Fruit fly (Drosophila melanogaster) whole organism, embryonic: ENCODE measurements around the gene inaF-B.

Experiments used
- Abd-B ChIP-seq: fragments of 200-800 bp; sonication (Bioruptor generic); optimal IDR thresholded peaks from 2 replicates; lab custom pipeline; 2018; ENCODE audit warnings: missing biosample characterization, mild to moderate bottlenecking, missing genetic modification characterization, moderate library complexity
- Asciz ChIP-seq: fragments of 200-800 bp; sonication (Bioruptor generic); optimal IDR thresholded peaks from 2 replicates; lab custom pipeline; 2017; ENCODE audit warnings: missing biosample characterization, mild to moderate bottlenecking, missing genetic modification characterization, missing genetic modification reagents
- Bdp1 ChIP-seq: fragments of 200-800 bp; sonication (Bioruptor generic); optimal IDR thresholded peaks from 3 replicates; lab custom pipeline; 2016; ENCODE audit warnings: missing biosample characterization, missing genetic modification characterization
- CG10147 ChIP-seq: fragments of 200-800 bp; sonication (Bioruptor generic); optimal IDR thresholded peaks from 2 replicates; lab custom pipeline; 2019; ENCODE audit warnings: missing biosample characterization, mild to moderate bottlenecking, missing genetic modification characterization, moderate library complexity
- CG11696 ChIP-seq: fragments of 200-800 bp; sonication (Bioruptor generic); IDR thresholded peaks from 2 replicates; pipeline ENCODE4 v1.3.6; 2022; ENCODE audit warnings: missing biosample characterization, missing genetic modification characterization
- CG12236 ChIP-seq: fragments of 200-800 bp; sonication (Bioruptor generic); optimal IDR thresholded peaks from 2 replicates; lab custom pipeline; 2016; ENCODE audit warnings: missing biosample characterization, missing genetic modification characterization
- CG13296 ChIP-seq: fragments of 200-800 bp; sonication (Bioruptor generic); optimal IDR thresholded peaks from 3 replicates; lab custom pipeline; 2018; ENCODE audit warnings: missing biosample characterization, mild to moderate bottlenecking, missing genetic modification characterization
- CG14014 ChIP-seq: fragments of 200-800 bp; sonication (Bioruptor generic); IDR thresholded peaks from 2 replicates; pipeline ENCODE4 v1.3.6; 2022; ENCODE audit warnings: missing biosample characterization, missing genetic modification characterization
- CG14050 ChIP-seq: fragments of 200-800 bp; sonication (Bioruptor generic); IDR thresholded peaks from 3 replicates; pipeline ENCODE4 v1.3.6; 2022; ENCODE audit warnings: missing biosample characterization, missing genetic modification characterization
- CG14710 ChIP-seq: fragments of 200-800 bp; sonication (Bioruptor generic); optimal IDR thresholded peaks from 3 replicates; lab custom pipeline; 2019; ENCODE audit warnings: missing biosample characterization, mild to moderate bottlenecking, missing genetic modification characterization, moderate library complexity
- CG16779 ChIP-seq: fragments of 200-800 bp; sonication (Bioruptor generic); IDR thresholded peaks from 2 replicates; pipeline ENCODE4 v1.3.6; 2022; ENCODE audit warnings: missing biosample characterization, missing genetic modification characterization
- CG2116 ChIP-seq: fragments of 200-800 bp; sonication (Bioruptor generic); optimal IDR thresholded peaks from 3 replicates; lab custom pipeline; 2018; ENCODE audit warnings: missing biosample characterization, mild to moderate bottlenecking, missing genetic modification characterization
- CG2889 ChIP-seq: fragments of 200-800 bp; sonication (Bioruptor generic); IDR thresholded peaks from 3 replicates; pipeline ENCODE4 v1.3.6; 2022; ENCODE audit warnings: missing biosample characterization, missing genetic modification characterization
- CG31388 ChIP-seq: fragments of 200-800 bp; sonication (Bioruptor generic); optimal IDR thresholded peaks from 2 replicates; lab custom pipeline; 2016; ENCODE audit warnings: missing biosample characterization, missing genetic modification characterization
- CG3995 ChIP-seq: fragments of 200-800 bp; sonication (Bioruptor generic); optimal IDR thresholded peaks from 3 replicates; lab custom pipeline; 2016; ENCODE audit warnings: missing biosample characterization, missing genetic modification characterization
- CG4404 ChIP-seq: fragments of 200-800 bp; sonication (Bioruptor generic); IDR thresholded peaks from 2 replicates; pipeline ENCODE4 v1.3.6; 2022; ENCODE audit warnings: missing biosample characterization, missing genetic modification characterization
- CG6654 ChIP-seq: fragments of 200-800 bp; sonication (Bioruptor generic); optimal IDR thresholded peaks from 2 replicates; lab custom pipeline; 2017; ENCODE audit warnings: missing biosample characterization, mild to moderate bottlenecking, missing genetic modification characterization
- CG6813 ChIP-seq: fragments of 200-800 bp; sonication (Bioruptor generic); optimal IDR thresholded peaks from 2 replicates; lab custom pipeline; 2017; ENCODE audit warnings: missing biosample characterization, missing genetic modification characterization, mild to moderate bottlenecking, moderate library complexity, missing genetic modification reagents
- CG8359 ChIP-seq: fragments of 200-800 bp; sonication (Bioruptor generic); optimal IDR thresholded peaks from 2 replicates; lab custom pipeline; 2017; ENCODE audit warnings: missing biosample characterization, mild to moderate bottlenecking, missing genetic modification characterization, borderline replicate concordance
- CG8388 ChIP-seq: fragments of 200-800 bp; sonication (Bioruptor generic); optimal IDR thresholded peaks from 2 replicates; lab custom pipeline; 2019; ENCODE audit warnings: missing biosample characterization, mild to moderate bottlenecking, missing genetic modification characterization, moderate library complexity
- CG9817 ChIP-seq: fragments of 200-800 bp; sonication (Bioruptor generic); optimal IDR thresholded peaks from 2 replicates; lab custom pipeline; 2018; ENCODE audit warnings: missing biosample characterization, mild to moderate bottlenecking, missing genetic modification characterization, moderate library complexity
- CTCF ChIP-seq: fragments of 200-800 bp; sonication (Bioruptor generic); optimal IDR thresholded peaks from 2 replicates; lab custom pipeline; 2017; ENCODE audit warnings: missing biosample characterization, mild to moderate bottlenecking, missing genetic modification characterization, moderate library complexity
- Chrac-16 ChIP-seq: fragments of 200-800 bp; sonication (Bioruptor generic); optimal IDR thresholded peaks from 3 replicates; lab custom pipeline; 2016; ENCODE audit warnings: missing biosample characterization, missing genetic modification characterization
- CrebB ChIP-seq: fragments of 200-800 bp; sonication (Bioruptor generic); optimal IDR thresholded peaks from 3 replicates; lab custom pipeline; 2018; ENCODE audit warnings: missing biosample characterization, mild to moderate bottlenecking, missing genetic modification characterization
- HLH4C ChIP-seq: fragments of 200-800 bp; sonication (Bioruptor generic); IDR thresholded peaks from 3 replicates; pipeline ENCODE4 v1.3.6; 2022; ENCODE audit warnings: missing biosample characterization, missing genetic modification characterization; ENCODE audit not compliant: partially characterized antibody
- Hmx ChIP-seq: fragments of 200-800 bp; sonication (Bioruptor generic); optimal IDR thresholded peaks from 2 replicates; lab custom pipeline; 2016; ENCODE audit warnings: missing biosample characterization, missing genetic modification characterization
- Hr78 ChIP-seq, 2 experiments: fragments of 200-800 bp in 1 of 2; fragments of >200 bp in 1 of 2; sonication (Bioruptor generic) in 1 of 2; optimal IDR thresholded peaks; 2 replicates each; lab custom pipeline; 2017 to 2019; ENCODE audit warnings: missing biosample characterization in 2 of 2, missing genetic modification characterization in 2 of 2, mild to moderate bottlenecking in 1 of 2, moderate library complexity in 1 of 2
- Lim3 ChIP-seq: fragments of 200-800 bp; sonication (Bioruptor generic); IDR thresholded peaks from 2 replicates; pipeline ENCODE4 v1.3.6; 2022; ENCODE audit warnings: missing biosample characterization, missing genetic modification characterization
- Oaz ChIP-seq: fragments of 200-800 bp; sonication (Bioruptor generic); IDR thresholded peaks from 2 replicates; pipeline ENCODE4 v1.3.6; 2022; ENCODE audit warnings: missing biosample characterization, missing genetic modification characterization
- Six4 ChIP-seq: fragments of 200-800 bp; sonication (Bioruptor generic); optimal IDR thresholded peaks from 2 replicates; lab custom pipeline; 2016; ENCODE audit warnings: missing biosample characterization, missing genetic modification characterization
- Tbp ChIP-seq: fragments of >200 bp; optimal IDR thresholded peaks from 2 replicates; lab custom pipeline; 2018; ENCODE audit warnings: missing biosample characterization, missing genetic modification characterization
- Usf ChIP-seq: fragments of 200-800 bp; sonication (Bioruptor generic); optimal IDR thresholded peaks from 2 replicates; lab custom pipeline; 2017; ENCODE audit warnings: missing genotype, missing biosample characterization, missing genetic modification characterization
- Xbp1 ChIP-seq: fragments of 200-800 bp; sonication (Bioruptor generic); optimal IDR thresholded peaks from 3 replicates; lab custom pipeline; 2016; ENCODE audit warnings: missing biosample characterization, mild to moderate bottlenecking, missing genetic modification characterization
- bowl ChIP-seq: fragments of 200-800 bp; sonication (Bioruptor generic); IDR thresholded peaks from 2 replicates; pipeline ENCODE4 v1.3.6; 2022; ENCODE audit warnings: missing biosample characterization, missing genetic modification characterization
- chn ChIP-seq: fragments of 200-800 bp; sonication (Bioruptor generic); optimal IDR thresholded peaks from 2 replicates; lab custom pipeline; 2016; ENCODE audit warnings: missing biosample characterization, missing genetic modification characterization
- ci ChIP-seq: fragments of 200-800 bp; sonication (Bioruptor generic); IDR thresholded peaks from 3 replicates; pipeline ENCODE4 v1.3.6; 2022; ENCODE audit warnings: missing biosample characterization, missing genetic modification characterization
- crol ChIP-seq: fragments of 200-800 bp; sonication (Bioruptor generic); IDR thresholded peaks from 2 replicates; pipeline ENCODE4 v1.3.6; 2022; ENCODE audit warnings: missing biosample characterization, missing genetic modification characterization
- dati ChIP-seq: fragments of 200-800 bp; sonication (Bioruptor generic); IDR thresholded peaks from 2 replicates; pipeline ENCODE4 v1.3.6; 2022; ENCODE audit warnings: missing biosample characterization, missing genetic modification characterization
- dm ChIP-seq: fragments of 200-800 bp; sonication (Bioruptor generic); optimal IDR thresholded peaks from 3 replicates; lab custom pipeline; 2016; ENCODE audit warnings: missing biosample characterization, missing genetic modification characterization
- dpn ChIP-seq, 2 experiments: fragments of 200-800 bp; sonication (Bioruptor generic); optimal IDR thresholded peaks; 3 replicates each; lab custom pipeline; 2016; ENCODE audit warnings: missing biosample characterization in 2 of 2, missing genetic modification characterization in 2 of 2
- gfzf ChIP-seq: fragments of 200-800 bp; sonication (Bioruptor generic); optimal IDR thresholded peaks from 2 replicates; lab custom pipeline; 2016; ENCODE audit warnings: missing biosample characterization, mild to moderate bottlenecking, missing genetic modification characterization, moderate library complexity
- h ChIP-seq: fragments of >200 bp; optimal IDR thresholded peaks from 2 replicates; lab custom pipeline; 2017
- ham ChIP-seq: fragments of 200-800 bp; sonication (Bioruptor generic); IDR thresholded peaks from 2 replicates; pipeline ENCODE4 v1.3.6; 2022; ENCODE audit warnings: missing biosample characterization, missing genetic modification characterization
- lola ChIP-seq, 3 experiments: fragments of >200 bp in 2 of 3; fragments of 200-800 bp in 1 of 3; sonication (Bioruptor generic) in 1 of 3; optimal IDR thresholded peaks; 2 replicates each; lab custom pipeline; 2017 to 2019; ENCODE audit warnings: missing biosample characterization in 3 of 3, missing genetic modification characterization in 3 of 3, mild to moderate bottlenecking in 1 of 3, moderate library complexity in 1 of 3
- mirr ChIP-seq: fragments of 200-800 bp; sonication (Bioruptor generic); optimal IDR thresholded peaks from 3 replicates; lab custom pipeline; 2018; ENCODE audit warnings: missing biosample characterization, mild to moderate bottlenecking, missing genetic modification characterization
- nerfin-2 ChIP-seq: fragments of 200-800 bp; sonication (Bioruptor generic); IDR thresholded peaks from 2 replicates; pipeline ENCODE4 v1.3.6; 2022; ENCODE audit warnings: missing biosample characterization, missing genetic modification characterization; ENCODE audit not compliant: partially characterized antibody
- pfk ChIP-seq: fragments of 200-800 bp; sonication (Bioruptor generic); optimal IDR thresholded peaks from 2 replicates; lab custom pipeline; 2018; ENCODE audit warnings: missing biosample characterization, mild to moderate bottlenecking, missing genetic modification characterization, moderate library complexity
- pho ChIP-seq: fragments of 200-800 bp; sonication (Bioruptor generic); optimal IDR thresholded peaks from 2 replicates; lab custom pipeline; 2016; ENCODE audit warnings: missing biosample characterization, missing genetic modification characterization
- pros ChIP-seq: fragments of 200-800 bp; sonication (Bioruptor generic); optimal IDR thresholded peaks from 3 replicates; lab custom pipeline; 2019; ENCODE audit warnings: missing biosample characterization, mild to moderate bottlenecking, missing genetic modification characterization, moderate library complexity
- unc-4 ChIP-seq: fragments of 200-800 bp; sonication (Bioruptor generic); IDR thresholded peaks from 2 replicates; pipeline ENCODE4 v1.3.6; 2022; ENCODE audit warnings: missing biosample characterization, missing genetic modification characterization; ENCODE audit not compliant: partially characterized antibody

The inaF-B gene

dm6 chrX:11709799-11710720 lies 22.5 kb downstream of the inaF-B start, which contains the start of gene FucT6 (continued):
- TF ChIP-seq Abd-B (GFP tag; lab: Kevin White, UChicago) (no peak), bowl (no peak), CG12236 (no peak), Lim3 (GFP tag; lab: Robert Waterston, UW) (no peak), CG2889 (GFP tag; lab: Robert Waterston, UW) (no peak), h (lab: Kevin White, UChicago) (no peak), chn (GFP tag; lab: Kevin White, UChicago) (no peak), Tbp (GFP tag; lab: Kevin White, UChicago) (no peak), gfzf (GFP tag; lab: Kevin White, UChicago) (peak; percentile 23), CG14014 (no peak), CG2116 (GFP tag; lab: Kevin White, UChicago) (peak; percentile 86), pfk (GFP tag; lab: Kevin White, UChicago) (no peak), dati (no peak), CG14050 (no peak), mirr (GFP tag; lab: Kevin White, UChicago) (no peak), HLH4C (GFP tag; lab: Robert Waterston, UW) (peak; percentile 87), Usf (GFP tag; lab: Kevin White, UChicago) (no peak), CG14710 (tag; lab: Kevin White, UChicago) (peak; percentile 53), ci (GFP tag; lab: Robert Waterston, UW) (0 out of 3 replicates have a peak, but pooled peaks have one; percentile 7), dm (peak; percentile 20), nerfin-2 (peak; percentile 82), Hmx (GFP tag; lab: Kevin White, UChicago) (no peak), dpn (GFP tag; optimal IDR thresholded peaks at IDR 0.05; lab: Kevin White, UChicago) (no peak), CG3995 (GFP tag; lab: Kevin White, UChicago) (no peak), Chrac-16 (GFP tag; lab: Kevin White, UChicago) (no peak), CG8388 (GFP tag; lab: Kevin White, UChicago) (no peak), crol (GFP tag; lab: Robert Waterston, UW) (peak; percentile 97), CG4404 (GFP tag; lab: Robert Waterston, UW) (no peak), CG11696 (no peak), Oaz (GFP tag; lab: Robert Waterston, UW) (no peak), Xbp1 (GFP tag; lab: Kevin White, UChicago) (no peak), unc-4 (peak; percentile 85), Bdp1 (GFP tag; lab: Kevin White, UChicago) (no peak), CG16779 (no peak), Six4 (GFP tag; lab: Kevin White, UChicago) (no peak), Hr78 (GFP tag; optimal IDR thresholded peaks at IDR 0.05; lab: Kevin White, UChicago) (no peak), CrebB (tag; lab: Kevin White, UChicago) (no peak), lola (GFP tag; optimal IDR thresholded peaks at IDR 0.05; lab: Kevin White, UChicago) (no peak), CG8359 (GFP tag; lab: Kevin White, UChicago) (no peak), ham (GFP tag; lab: Robert Waterston, UW) (no peak), CG10147 (no peak), CG13296 (peak; percentile 16), CG6654 (no peak), CG9817 (no peak), CG31388 (no peak), pros (no peak), pho (GFP tag; lab: Kevin White, UChicago) (peak; percentile 17), CG6813 (GFP tag; lab: Kevin White, UChicago) (peak; percentile 30), Asciz (no peak), CTCF (GFP tag; lab: Kevin White, UChicago) (no peak)
